Worm (Caenorhabditis elegans): ENCODE data around the gene gst-38.

ce11 chrV:15880033-15880432 lies 35.8 kb downstream of the gst-38 start:
- no peak for TF ChIP-seq nhr-90 (tag; optimal IDR thresholded peaks at IDR 0.05)
- TF ChIP-seq zim-3 (tag; optimal IDR thresholded peaks at IDR 0.05): no peak
- no peak for TF ChIP-seq attf-5 (GFP tag; optimal IDR thresholded peaks at IDR 0.05)
- TF ChIP-seq F57C9.4 (tag; optimal IDR thresholded peaks at IDR 0.05): no peak
- TF ChIP-seq lin-35 (GFP tag; optimal IDR thresholded peaks at IDR 0.05): no peak
- no peak for TF ChIP-seq ama-1 (optimal IDR thresholded peaks at IDR 0.05)
- TF ChIP-seq ama-1 (GFP tag; optimal IDR thresholded peaks at IDR 0.05): no peak
- TF ChIP-seq attf-3 (GFP tag; conservative IDR thresholded peaks at IDR 0.05): no peak
- TF ChIP-seq pbrm-1 (GFP tag; IDR thresholded peaks at IDR 0.05): no peak
- no peak for TF ChIP-seq egl-18 (GFP tag; IDR thresholded peaks at IDR 0.05)
